Fruit fly (Drosophila melanogaster) whole organism, wandering third instar larva: ENCODE measurements around the gene CG6118.

Experiments used
- Hr78 ChIP-seq: fragments of >200 bp; optimal IDR thresholded peaks from 2 replicates; lab custom pipeline; 2017; ENCODE audit warnings: missing biosample characterization, missing genetic modification characterization
- dmrt93B ChIP-seq: fragments of 200-800 bp; sonication (Bioruptor generic); optimal IDR thresholded peaks from 2 replicates; lab custom pipeline; 2018; ENCODE audit warnings: missing biosample characterization, mild to moderate bottlenecking, missing genetic modification characterization
- ey ChIP-seq: fragments of 200-800 bp; sonication (Bioruptor generic); optimal IDR thresholded peaks from 2 replicates; lab custom pipeline; 2016; ENCODE audit warnings: missing biosample characterization, missing genetic modification characterization
- h ChIP-seq: fragments of 200-800 bp; sonication (Bioruptor generic); optimal IDR thresholded peaks from 3 replicates; lab custom pipeline; 2016; ENCODE audit warnings: missing biosample characterization, mild to moderate bottlenecking, missing genetic modification characterization
- pan ChIP-seq: fragments of >200 bp; optimal IDR thresholded peaks from 2 replicates; lab custom pipeline; 2017
- woc ChIP-seq: sonication (Bioruptor generic); optimal IDR thresholded peaks from 2 replicates; lab custom pipeline; 2016; ENCODE audit warnings: missing biosample characterization, mild to moderate bottlenecking, missing genetic modification characterization

DNA sequence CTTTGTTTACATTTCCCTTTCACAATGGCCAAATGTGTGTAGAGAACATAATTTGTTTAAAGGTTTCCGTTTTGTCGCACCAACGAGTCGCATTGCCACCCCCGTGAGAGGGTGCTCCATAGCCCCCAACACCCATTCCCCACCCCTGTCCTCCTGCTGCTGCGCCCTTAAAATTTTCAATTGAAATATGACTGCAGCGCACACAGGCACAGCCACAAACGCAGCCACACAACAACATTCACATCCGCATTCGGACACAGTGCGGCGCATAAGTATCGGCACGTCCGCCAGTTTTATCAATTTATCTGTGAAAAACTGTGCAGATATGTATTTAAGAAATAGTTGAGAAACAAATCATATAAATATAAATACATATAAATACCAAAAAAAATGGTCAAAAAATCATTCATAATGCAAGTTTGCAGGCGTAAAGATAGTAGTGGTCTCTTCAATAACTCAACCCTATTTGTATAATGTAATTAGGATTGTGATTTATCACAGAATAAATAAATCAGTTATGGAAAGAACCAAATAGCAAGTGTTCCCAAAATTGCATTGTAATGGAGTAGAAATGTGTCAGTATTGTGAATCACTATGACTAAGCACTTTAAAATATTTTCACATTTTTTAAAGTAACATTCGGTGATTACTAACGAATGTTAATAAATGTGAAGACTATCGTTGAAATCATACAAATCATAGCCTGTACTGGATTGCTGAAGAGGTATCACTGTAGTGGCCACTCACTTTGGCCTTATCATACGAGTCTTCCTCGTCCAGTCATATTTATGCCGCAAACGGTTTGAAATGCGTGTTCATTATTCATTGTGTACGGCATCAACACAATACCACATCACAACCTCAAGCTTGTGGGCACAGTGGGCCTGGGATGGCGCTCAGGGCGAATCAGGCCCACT lies 24.5 kb downstream of the CG6118 start:
- TF ChIP-seq h (no peak), pan (lab: Kevin White, UChicago) (no peak), woc (GFP tag; lab: Kevin White, UChicago) (no peak), ey (GFP tag; lab: Kevin White, UChicago) (no peak), dmrt93B (GFP tag; lab: Kevin White, UChicago) (no peak), Hr78 (GFP tag; lab: Kevin White, UChicago) (no peak)
